Fruit fly (Drosophila melanogaster) whole organism, embryonic: ENCODE results near the gene CtsF.

Source experiments
- ATbp ChIP-seq: fragments of 200-800 bp; sonication (Bioruptor generic); optimal IDR thresholded peaks from 2 replicates; lab custom pipeline; 2017; ENCODE audit warnings: missing biosample characterization, mild to moderate bottlenecking, missing genetic modification characterization, missing genetic modification reagents
- Antp ChIP-seq: fragments of 200-800 bp; sonication (Bioruptor generic); optimal IDR thresholded peaks from 3 replicates; lab custom pipeline; 2016; ENCODE audit warnings: missing biosample characterization, missing genetic modification characterization
- Blimp-1 ChIP-seq: fragments of 200-800 bp; sonication (Bioruptor generic); optimal IDR thresholded peaks from 3 replicates; lab custom pipeline; 2018; ENCODE audit warnings: missing biosample characterization, missing genetic modification characterization, mild to moderate bottlenecking, moderate library complexity, missing genetic modification reagents
- CG11504 ChIP-seq: fragments of 200-800 bp; sonication (Bioruptor generic); optimal IDR thresholded peaks from 3 replicates; lab custom pipeline; 2019; ENCODE audit warnings: missing biosample characterization, mild to moderate bottlenecking, missing genetic modification characterization, moderate library complexity
- CG12659 ChIP-seq: fragments of 200-800 bp; sonication (Bioruptor generic); optimal IDR thresholded peaks from 3 replicates; lab custom pipeline; 2017; ENCODE audit warnings: mild to moderate bottlenecking, missing biosample characterization, missing genetic modification reagents, missing genetic modification characterization
- CG13424 ChIP-seq: fragments of 200-800 bp; sonication (Bioruptor generic); optimal IDR thresholded peaks from 2 replicates; lab custom pipeline; 2019; ENCODE audit warnings: missing biosample characterization, mild to moderate bottlenecking, missing genetic modification characterization, moderate library complexity
- CG13775 ChIP-seq: fragments of 200-800 bp; sonication (Bioruptor generic); optimal IDR thresholded peaks from 3 replicates; lab custom pipeline; 2017; ENCODE audit warnings: missing biosample characterization, mild to moderate bottlenecking, missing genetic modification characterization
- CG13894 ChIP-seq: fragments of 200-800 bp; sonication (Bioruptor generic); optimal IDR thresholded peaks from 3 replicates; lab custom pipeline; 2018; ENCODE audit warnings: missing biosample characterization, mild to moderate bottlenecking, missing genetic modification characterization, moderate library complexity
- CG15011 ChIP-seq: fragments of 200-800 bp; sonication (Bioruptor generic); optimal IDR thresholded peaks from 3 replicates; lab custom pipeline; 2018; ENCODE audit warnings: missing biosample characterization, mild to moderate bottlenecking, missing genetic modification characterization
- CG17361 ChIP-seq: fragments of 200-800 bp; sonication (Bioruptor generic); IDR thresholded peaks from 3 replicates; pipeline ENCODE4 v1.3.6; 2022; ENCODE audit warnings: missing biosample characterization, missing genetic modification characterization
- CG18764 ChIP-seq: fragments of 200-800 bp; sonication (Bioruptor generic); optimal IDR thresholded peaks from 3 replicates; lab custom pipeline; 2016; ENCODE audit warnings: missing biosample characterization, missing genetic modification characterization
- CG30403 ChIP-seq: fragments of 200-800 bp; sonication (Bioruptor generic); optimal IDR thresholded peaks from 3 replicates; lab custom pipeline; 2016; ENCODE audit warnings: missing biosample characterization, missing genetic modification characterization
- CG34422 ChIP-seq: fragments of 200-800 bp; sonication (Bioruptor generic); IDR thresholded peaks from 3 replicates; pipeline ENCODE4 v1.3.6; 2022; ENCODE audit warnings: missing biosample characterization, missing genetic modification characterization
- CG6813 ChIP-seq: fragments of 200-800 bp; sonication (Bioruptor generic); optimal IDR thresholded peaks from 2 replicates; lab custom pipeline; 2017; ENCODE audit warnings: missing biosample characterization, missing genetic modification characterization, mild to moderate bottlenecking, moderate library complexity, missing genetic modification reagents
- CG7271 ChIP-seq: fragments of 200-800 bp; sonication (Bioruptor generic); optimal IDR thresholded peaks from 2 replicates; lab custom pipeline; 2018; ENCODE audit warnings: missing biosample characterization, mild to moderate bottlenecking, missing genetic modification characterization, moderate library complexity
- CG7372 ChIP-seq: fragments of 200-800 bp; sonication (Bioruptor generic); IDR thresholded peaks from 2 replicates; pipeline ENCODE4 v1.3.6; 2022; ENCODE audit warnings: missing biosample characterization, missing genetic modification characterization
- CG7786 ChIP-seq: fragments of 200-800 bp; sonication (Bioruptor generic); optimal IDR thresholded peaks from 2 replicates; lab custom pipeline; 2016; ENCODE audit warnings: missing biosample characterization, missing genetic modification characterization
- CG7987 ChIP-seq: fragments of 200-800 bp; sonication (Bioruptor generic); optimal IDR thresholded peaks from 2 replicates; lab custom pipeline; 2018; ENCODE audit warnings: missing biosample characterization, mild to moderate bottlenecking, missing genetic modification characterization, moderate library complexity
- CG9727 ChIP-seq: fragments of 200-800 bp; sonication (Bioruptor generic); optimal IDR thresholded peaks from 3 replicates; lab custom pipeline; 2017; ENCODE audit warnings: missing biosample characterization, mild to moderate bottlenecking, missing genetic modification characterization
- Dfd ChIP-seq, 2 experiments: fragments of >200 bp; optimal IDR thresholded peaks; 2 replicates each; lab custom pipeline; 2017; ENCODE audit warnings: missing biosample characterization in 2 of 2, missing genetic modification characterization in 2 of 2
- GATAe ChIP-seq: fragments of 200-800 bp; sonication (Bioruptor generic); conservative IDR thresholded peaks from 2 replicates; pipeline ENCODE4 v1.3.6; 2022; ENCODE audit warnings: missing biosample characterization, missing genetic modification characterization
- H2.0 ChIP-seq: fragments of 200-800 bp; sonication (Bioruptor generic); IDR thresholded peaks from 2 replicates; pipeline ENCODE4 v1.3.6; 2022; ENCODE audit warnings: missing biosample characterization, missing genetic modification characterization
- Kr ChIP-seq: fragments of 200-800 bp; sonication (Bioruptor generic); optimal IDR thresholded peaks from 2 replicates; lab custom pipeline; 2017; ENCODE audit warnings: missing biosample characterization, mild to moderate bottlenecking, missing genetic modification characterization
- Meics ChIP-seq: fragments of 200-800 bp; sonication (Bioruptor generic); optimal IDR thresholded peaks from 2 replicates; lab custom pipeline; 2017; ENCODE audit warnings: missing biosample characterization, mild to moderate bottlenecking, missing genetic modification characterization
- NK7.1 ChIP-seq: fragments of 200-800 bp; sonication (Bioruptor generic); optimal IDR thresholded peaks from 3 replicates; lab custom pipeline; 2016; ENCODE audit warnings: missing biosample characterization, missing genetic modification characterization
- Trl ChIP-seq, 3 experiments: fragments of >200 bp in 2 of 3; fragments of 200-800 bp in 1 of 3; sonication (Bioruptor generic) in 1 of 3; optimal IDR thresholded peaks; 2 replicates in 1 of 3; 3 replicates in 2 of 3; lab custom pipeline; 2016 to 2017; ENCODE audit warnings: missing biosample characterization in 1 of 3, missing genetic modification characterization in 1 of 3
- Xbp1 ChIP-seq: fragments of 200-800 bp; sonication (Bioruptor generic); optimal IDR thresholded peaks from 3 replicates; lab custom pipeline; 2016; ENCODE audit warnings: missing biosample characterization, mild to moderate bottlenecking, missing genetic modification characterization
- br ChIP-seq: fragments of >200 bp; optimal IDR thresholded peaks from 2 replicates; lab custom pipeline; 2017
- caup ChIP-seq: fragments of 200-800 bp; sonication (Bioruptor generic); optimal IDR thresholded peaks from 3 replicates; lab custom pipeline; 2017; ENCODE audit warnings: missing biosample characterization, mild to moderate bottlenecking, missing genetic modification characterization, moderate library complexity; ENCODE audit not compliant: severe bottlenecking
- cwo ChIP-seq: fragments of 200-800 bp; sonication (Bioruptor generic); optimal IDR thresholded peaks from 3 replicates; lab custom pipeline; 2017; ENCODE audit warnings: missing biosample characterization, missing genetic modification characterization, mild to moderate bottlenecking, moderate library complexity, missing genetic modification reagents
- dmrt99B ChIP-seq: fragments of 200-800 bp; sonication (Bioruptor generic); optimal IDR thresholded peaks from 2 replicates; lab custom pipeline; 2018; ENCODE audit warnings: missing biosample characterization, mild to moderate bottlenecking, missing genetic modification characterization, moderate library complexity
- dysf ChIP-seq: fragments of 200-800 bp; sonication (Bioruptor generic); IDR thresholded peaks from 3 replicates; pipeline ENCODE4 v1.3.6; 2022; ENCODE audit warnings: missing biosample characterization, missing genetic modification characterization
- emc ChIP-seq: fragments of 200-800 bp; sonication (Bioruptor generic); optimal IDR thresholded peaks from 2 replicates; lab custom pipeline; 2016; ENCODE audit warnings: missing biosample characterization, missing genetic modification characterization
- fd102C ChIP-seq: fragments of 200-800 bp; sonication (Bioruptor generic); optimal IDR thresholded peaks from 2 replicates; lab custom pipeline; 2018; ENCODE audit warnings: missing biosample characterization, mild to moderate bottlenecking, missing genetic modification characterization, moderate library complexity
- fd64A ChIP-seq: fragments of 200-800 bp; sonication (Bioruptor generic); optimal IDR thresholded peaks from 3 replicates; lab custom pipeline; 2018; ENCODE audit warnings: missing biosample characterization, mild to moderate bottlenecking, missing genetic modification characterization
- gcm ChIP-seq: fragments of 200-800 bp; sonication (Bioruptor generic); optimal IDR thresholded peaks from 2 replicates; lab custom pipeline; 2019; ENCODE audit warnings: missing biosample characterization, mild to moderate bottlenecking, missing genetic modification characterization, moderate library complexity
- gsb ChIP-seq: fragments of 200-800 bp; sonication (Bioruptor generic); IDR thresholded peaks from 2 replicates; pipeline ENCODE4 v1.3.6; 2022; ENCODE audit warnings: missing biosample characterization, missing genetic modification characterization
- ken ChIP-seq: fragments of 200-800 bp; sonication (Bioruptor generic); IDR thresholded peaks from 3 replicates; pipeline ENCODE4 v1.3.6; 2022; ENCODE audit warnings: missing biosample characterization, missing genetic modification characterization
- mirr ChIP-seq: fragments of 200-800 bp; sonication (Bioruptor generic); optimal IDR thresholded peaks from 3 replicates; lab custom pipeline; 2018; ENCODE audit warnings: missing biosample characterization, mild to moderate bottlenecking, missing genetic modification characterization
- nom ChIP-seq: fragments of 200-800 bp; sonication (Bioruptor generic); optimal IDR thresholded peaks from 2 replicates; lab custom pipeline; 2017; ENCODE audit warnings: missing biosample characterization, missing genetic modification characterization, mild to moderate bottlenecking, moderate library complexity, missing genetic modification reagents
- onecut ChIP-seq: fragments of 200-800 bp; sonication (Bioruptor generic); IDR thresholded peaks from 2 replicates; pipeline ENCODE4 v1.3.6; 2022; ENCODE audit warnings: missing biosample characterization, missing genetic modification characterization
- pan ChIP-seq, 4 experiments: fragments of >200 bp in 3 of 4; fragments of 200-800 bp in 1 of 4; sonication (Bioruptor generic) in 1 of 4; optimal IDR thresholded peaks in 3 of 4; IDR thresholded peaks in 1 of 4; 2 replicates each; pipeline versions ENCODE4 v1.3.6 to Lab custom; 2017 to 2022; ENCODE audit warnings: missing biosample characterization in 2 of 4, missing genetic modification characterization in 2 of 4, mixed read lengths in 1 of 4
- prd ChIP-seq, 3 experiments: fragments of >200 bp in 2 of 3; fragments of 200-800 bp in 1 of 3; sonication (Bioruptor generic) in 1 of 3; optimal IDR thresholded peaks in 2 of 3; IDR thresholded peaks in 1 of 3; 2 replicates in 2 of 3; 3 replicates in 1 of 3; pipeline versions ENCODE4 v1.3.6 to Lab custom; 2017 to 2022; ENCODE audit warnings: missing biosample characterization in 1 of 3, missing genetic modification characterization in 1 of 3
- pum ChIP-seq: fragments of 200-800 bp; sonication (Bioruptor generic); optimal IDR thresholded peaks from 2 replicates; lab custom pipeline; 2016; ENCODE audit warnings: missing biosample characterization, missing genetic modification characterization
- so ChIP-seq: fragments of 200-800 bp; sonication (Bioruptor generic); IDR thresholded peaks from 3 replicates; pipeline ENCODE4 v1.3.6; 2022; ENCODE audit warnings: missing biosample characterization, missing genetic modification characterization
- unpg ChIP-seq: fragments of 200-800 bp; sonication (Bioruptor generic); optimal IDR thresholded peaks from 3 replicates; lab custom pipeline; 2018; ENCODE audit warnings: missing biosample characterization, mild to moderate bottlenecking, missing genetic modification characterization, moderate library complexity
- usp ChIP-seq: fragments of >200 bp; optimal IDR thresholded peaks from 2 replicates; lab custom pipeline; 2017; ENCODE audit warnings: missing biosample characterization, missing genetic modification characterization
- vfl ChIP-seq: fragments of 200-800 bp; sonication (Bioruptor generic); optimal IDR thresholded peaks from 2 replicates; lab custom pipeline; 2016; ENCODE audit warnings: missing biosample characterization, missing genetic modification characterization

The CtsF gene

dm6 chr3R:5300620-5301019, 49.1 kb upstream of the CtsF start (continued):
- TF ChIP-seq unpg (GFP tag; lab: Kevin White, UChicago) (peak; percentile 12), br (lab: Kevin White, UChicago) (no peak), Kr (GFP tag; lab: Kevin White, UChicago) (no peak), CG30403 (GFP tag; lab: Kevin White, UChicago) (peak; percentile 3), CG9727 (GFP tag; lab: Kevin White, UChicago) (peak; percentile 13), CG17361 (GFP tag; lab: Robert Waterston, UW) (0 out of 3 replicates have a peak, but pooled peaks have one; percentile 17), GATAe (no peak), nom (peak; percentile 10), CG7271 (tag; lab: Kevin White, UChicago) (no peak), NK7.1 (GFP tag; lab: Kevin White, UChicago) (no peak), CG13894 (tag; lab: Kevin White, UChicago) (peak; percentile 52), dysf (GFP tag; lab: Robert Waterston, UW) (peak; percentile 49; the same call in 1 of the 3 replicates), gcm (GFP tag; lab: Kevin White, UChicago) (no peak), H2.0 (GFP tag; lab: Robert Waterston, UW) (0 out of 2 replicates have a peak, but pooled peaks have one; percentile 21), prd (optimal IDR thresholded peaks at IDR 0.05; lab: Kevin White, UChicago) (no peak), prd (GFP tag; IDR thresholded peaks at IDR 0.05; lab: Robert Waterston, UW) (0 out of 3 replicates have a peak, but pooled peaks have one; percentile 21), gsb (GFP tag; lab: Robert Waterston, UW) (0 out of 2 replicates have a peak, but pooled peaks have one; percentile 28), so (GFP tag; lab: Robert Waterston, UW) (no peak), vfl (GFP tag; lab: Kevin White, UChicago) (no peak), CG13424 (tag; lab: Kevin White, UChicago) (peak; percentile 19), Meics (GFP tag; lab: Kevin White, UChicago) (peak; percentile 50), fd102C (GFP tag; lab: Kevin White, UChicago) (no peak), usp (no peak), fd64A (peak; percentile 8), CG13775 (no peak), Xbp1 (GFP tag; lab: Kevin White, UChicago) (peak; percentile 19), Dfd (GFP tag; optimal IDR thresholded peaks at IDR 0.05; lab: Kevin White, UChicago) (no peak), caup (GFP tag; lab: Kevin White, UChicago) (peak; percentile 20), mirr (GFP tag; lab: Kevin White, UChicago) (peak; percentile 53), CG18764 (GFP tag; lab: Kevin White, UChicago) (no peak), CG6813 (GFP tag; lab: Kevin White, UChicago) (peak; percentile 43), ken (GFP tag; lab: Robert Waterston, UW) (0 out of 3 replicates have a peak, but pooled peaks have one; percentile 43), CG12659 (GFP tag; lab: Kevin White, UChicago) (no peak), onecut (GFP tag; lab: Robert Waterston, UW) (peak; percentile 63), cwo (GFP tag; lab: Kevin White, UChicago) (no peak), pum (GFP tag; lab: Kevin White, UChicago) (peak; percentile 7), CG7987 (GFP tag; lab: Kevin White, UChicago) (no peak), ATbp (GFP tag; lab: Kevin White, UChicago) (peak; percentile 56), Blimp-1 (peak; percentile 8), emc (GFP tag; lab: Kevin White, UChicago) (peak; percentile 2), CG7372 (0 out of 2 replicates have a peak, but pooled peaks have one; percentile 12), Trl (optimal IDR thresholded peaks at IDR 0.05; lab: Kevin White, UChicago) (no peak), Trl (GFP tag; optimal IDR thresholded peaks at IDR 0.05; lab: Kevin White, UChicago) (peak; percentile 45), pan (optimal IDR thresholded peaks at IDR 0.05; lab: Kevin White, UChicago) (no peak), pan (GFP tag; optimal IDR thresholded peaks at IDR 0.05 in 1 of 2, IDR thresholded peaks at IDR 0.05 in 1 of 2) (peak in 1 of 2 experiments; percentile 57), Antp (GFP tag; lab: Kevin White, UChicago) (peak; percentile 6), CG7786 (GFP tag; lab: Kevin White, UChicago) (no peak), CG34422 (GFP tag; lab: Robert Waterston, UW) (0 out of 3 replicates have a peak, but pooled peaks have one; percentile 31), CG11504 (tag; lab: Kevin White, UChicago) (peak; percentile 51), dmrt99B (tag; lab: Kevin White, UChicago) (peak; percentile 32), CG15011 (GFP tag; lab: Kevin White, UChicago) (no peak)
